Worm (Caenorhabditis elegans) whole organism, L2 larva: Measurements from ENCODE around the gene R13A1.1.

Source experiments
- ama-1 ChIP-seq: fragments of 150-350 bp; optimal IDR thresholded peaks from 2 replicates; lab custom pipeline; 2018; ENCODE audit warnings: inconsistent platforms
- ceh-82 ChIP-seq: fragments of 150-350 bp; optimal IDR thresholded peaks from 2 replicates; lab custom pipeline; 2014; ENCODE audit warnings: missing biosample characterization, missing genetic modification characterization
- dmd-4 ChIP-seq: sonication (generic microtip); optimal IDR thresholded peaks from 2 replicates; lab custom pipeline; 2017; ENCODE audit warnings: missing biosample characterization, missing genetic modification characterization
- elt-3 ChIP-seq: sonication (generic microtip); optimal IDR thresholded peaks from 2 replicates; lab custom pipeline; 2017; ENCODE audit warnings: missing biosample characterization, missing genetic modification characterization
- lsy-2 ChIP-seq, 2 experiments: fragments of 150-350 bp in 1 of 2; sonication (generic microtip) in 1 of 2; optimal IDR thresholded peaks; 2 replicates each; lab custom pipeline; 2014 to 2017; ENCODE audit warnings: missing biosample characterization in 2 of 2, missing genetic modification characterization in 2 of 2
- mbf-1 ChIP-seq: sonication (generic microtip); optimal IDR thresholded peaks from 2 replicates; lab custom pipeline; 2017; ENCODE audit warnings: missing biosample characterization, missing genetic modification characterization
- mdl-1 ChIP-seq, 2 experiments: fragments of 150-350 bp in 1 of 2; sonication (generic microtip) in 1 of 2; optimal IDR thresholded peaks; 2 replicates each; lab custom pipeline; 2017; ENCODE audit warnings: missing biosample characterization in 2 of 2, missing genetic modification characterization in 2 of 2
- nhr-6 ChIP-seq: fragments of 150-350 bp; optimal IDR thresholded peaks from 2 replicates; lab custom pipeline; 2014; ENCODE audit warnings: missing biosample characterization, missing genetic modification characterization
- nhr-77 ChIP-seq: fragments of 150-350 bp; optimal IDR thresholded peaks from 2 replicates; lab custom pipeline; 2014; ENCODE audit warnings: missing biosample characterization, missing genetic modification characterization
- snpc-4 ChIP-seq: fragments of 150-350 bp; optimal IDR thresholded peaks from 2 replicates; lab custom pipeline; 2014; ENCODE audit warnings: missing biosample characterization, missing genetic modification characterization
- unc-39 ChIP-seq: fragments of 150-350 bp; optimal IDR thresholded peaks from 2 replicates; lab custom pipeline; 2014; ENCODE audit warnings: missing biosample characterization, missing genetic modification characterization
- ztf-4 ChIP-seq: fragments of 150-350 bp; optimal IDR thresholded peaks from 2 replicates; lab custom pipeline; 2014; ENCODE audit warnings: missing biosample characterization, missing genetic modification characterization

- TF ChIP-seq ama-1 (lab: Kevin White, UChicago) (no peak), unc-39 (no peak), snpc-4 (tag; lab: Kevin White, UChicago) (no peak), ceh-82 (tag; lab: Kevin White, UChicago) (no peak), mbf-1 (tag; lab: Kevin White, UChicago) (no peak), elt-3 (tag; lab: Kevin White, UChicago) (no peak), ztf-4 (tag; lab: Kevin White, UChicago) (no peak), nhr-6 (tag; lab: Kevin White, UChicago) (no peak), mdl-1 (tag; optimal IDR thresholded peaks at IDR 0.05; lab: Kevin White, UChicago) (no peak), dmd-4 (tag; lab: Kevin White, UChicago) (no peak), nhr-77 (tag; lab: Kevin White, UChicago) (no peak), lsy-2 (tag; optimal IDR thresholded peaks at IDR 0.05; lab: Kevin White, UChicago) (no peak)
Observed at ce11 chrIV:7216210-7216609, 3.6 kb upstream of the R13A1.1 start.
